Fruit fly (Drosophila melanogaster) whole organism, embryonic: ENCODE measurements around the gene CG16779.
A peak's percentile ranks its signal among the peaks of the same experiment; 100 is the strongest.

Experiments used
- Ada2b ChIP-seq: fragments of 200-800 bp; sonication (Bioruptor generic); IDR thresholded peaks from 2 replicates; pipeline ENCODE4 v1.3.6; 2022; ENCODE audit warnings: missing biosample characterization, missing genetic modification characterization
- Adf1 ChIP-seq: fragments of 200-800 bp; sonication (Bioruptor generic); IDR thresholded peaks from 2 replicates; pipeline ENCODE4 v1.3.6; 2022; ENCODE audit warnings: missing biosample characterization, missing genetic modification characterization
- Atf6 ChIP-seq: fragments of 200-800 bp; sonication (Bioruptor generic); IDR thresholded peaks from 2 replicates; pipeline ENCODE4 v1.3.6; 2022; ENCODE audit warnings: missing biosample characterization, missing genetic modification characterization
- CG11247 ChIP-seq: fragments of 200-800 bp; sonication (Bioruptor generic); IDR thresholded peaks from 2 replicates; pipeline ENCODE4 v1.3.6; 2022; ENCODE audit warnings: missing biosample characterization, missing genetic modification characterization
- CG11504 ChIP-seq: fragments of 200-800 bp; sonication (Bioruptor generic); optimal IDR thresholded peaks from 3 replicates; lab custom pipeline; 2019; ENCODE audit warnings: missing biosample characterization, mild to moderate bottlenecking, missing genetic modification characterization, moderate library complexity
- CG12659 ChIP-seq: fragments of 200-800 bp; sonication (Bioruptor generic); optimal IDR thresholded peaks from 3 replicates; lab custom pipeline; 2017; ENCODE audit warnings: mild to moderate bottlenecking, missing biosample characterization, missing genetic modification reagents, missing genetic modification characterization
- CG12744 ChIP-seq: fragments of 200-800 bp; sonication (Bioruptor generic); optimal IDR thresholded peaks from 2 replicates; lab custom pipeline; 2016; ENCODE audit warnings: missing biosample characterization, missing genetic modification characterization
- CG15269 ChIP-seq: fragments of 200-800 bp; sonication (Bioruptor generic); optimal IDR thresholded peaks from 2 replicates; lab custom pipeline; 2018; ENCODE audit warnings: missing biosample characterization, mild to moderate bottlenecking, missing genetic modification characterization, moderate library complexity
- CG16779 ChIP-seq: fragments of 200-800 bp; sonication (Bioruptor generic); IDR thresholded peaks from 2 replicates; pipeline ENCODE4 v1.3.6; 2022; ENCODE audit warnings: missing biosample characterization, missing genetic modification characterization
- CG17361 ChIP-seq: fragments of 200-800 bp; sonication (Bioruptor generic); IDR thresholded peaks from 3 replicates; pipeline ENCODE4 v1.3.6; 2022; ENCODE audit warnings: missing biosample characterization, missing genetic modification characterization
- CG18476 ChIP-seq: fragments of 200-800 bp; sonication (Bioruptor generic); optimal IDR thresholded peaks from 2 replicates; lab custom pipeline; 2016; ENCODE audit warnings: missing biosample characterization, mild to moderate bottlenecking, missing genetic modification characterization
- CG18619 ChIP-seq: fragments of 200-800 bp; sonication (Bioruptor generic); optimal IDR thresholded peaks from 3 replicates; lab custom pipeline; 2017; ENCODE audit warnings: missing biosample characterization, mild to moderate bottlenecking, missing genetic modification characterization
- CG2120 ChIP-seq: fragments of 200-800 bp; sonication (Bioruptor generic); optimal IDR thresholded peaks from 3 replicates; lab custom pipeline; 2016; ENCODE audit warnings: missing biosample characterization, missing genetic modification characterization
- CG2678 ChIP-seq: fragments of 200-800 bp; sonication (Bioruptor generic); optimal IDR thresholded peaks from 3 replicates; lab custom pipeline; 2019; ENCODE audit warnings: missing biosample characterization, mild to moderate bottlenecking, missing genetic modification characterization, moderate library complexity
- CG30403 ChIP-seq: fragments of 200-800 bp; sonication (Bioruptor generic); optimal IDR thresholded peaks from 3 replicates; lab custom pipeline; 2016; ENCODE audit warnings: missing biosample characterization, missing genetic modification characterization
- CG32532 ChIP-seq: fragments of 200-800 bp; sonication (Bioruptor generic); IDR thresholded peaks from 2 replicates; pipeline ENCODE4 v1.3.6; 2022; ENCODE audit warnings: missing biosample characterization, missing genetic modification characterization
- CG3281 ChIP-seq: fragments of 200-800 bp; sonication (Bioruptor generic); optimal IDR thresholded peaks from 3 replicates; lab custom pipeline; 2017; ENCODE audit warnings: missing biosample characterization, mild to moderate bottlenecking, missing genetic modification characterization
- CG3847 ChIP-seq: fragments of 200-800 bp; sonication (Bioruptor generic); IDR thresholded peaks from 2 replicates; pipeline ENCODE4 v1.3.6; 2022; ENCODE audit warnings: missing biosample characterization, missing genetic modification characterization
- CG7556 ChIP-seq: fragments of 200-800 bp; sonication (Bioruptor generic); optimal IDR thresholded peaks from 2 replicates; lab custom pipeline; 2017; ENCODE audit warnings: missing biosample characterization, mild to moderate bottlenecking, missing genetic modification characterization
- CG7839 ChIP-seq: fragments of 200-800 bp; sonication (Bioruptor generic); optimal IDR thresholded peaks from 3 replicates; lab custom pipeline; 2018; ENCODE audit warnings: missing biosample characterization, mild to moderate bottlenecking, missing genetic modification characterization, moderate library complexity
- CHES-1-like ChIP-seq: fragments of 200-800 bp; sonication (Bioruptor generic); optimal IDR thresholded peaks from 2 replicates; lab custom pipeline; 2016; ENCODE audit warnings: missing biosample characterization, missing genetic modification characterization
- CoRest ChIP-seq: fragments of 200-800 bp; sonication (Bioruptor generic); optimal IDR thresholded peaks from 3 replicates; lab custom pipeline; 2018; ENCODE audit warnings: missing biosample characterization, mild to moderate bottlenecking, missing genetic modification characterization, moderate library complexity
- Dip3 ChIP-seq: fragments of 200-800 bp; sonication (Bioruptor generic); optimal IDR thresholded peaks from 3 replicates; lab custom pipeline; 2016; ENCODE audit warnings: missing biosample characterization, missing genetic modification characterization
- Elba2 ChIP-seq: fragments of 200-800 bp; sonication (Bioruptor generic); optimal IDR thresholded peaks from 3 replicates; lab custom pipeline; 2016; ENCODE audit warnings: missing biosample characterization, missing genetic modification characterization
- Gsc ChIP-seq: fragments of 200-800 bp; sonication (Bioruptor generic); IDR thresholded peaks from 2 replicates; pipeline ENCODE4 v1.3.6; 2022; ENCODE audit warnings: missing biosample characterization, missing genetic modification characterization
- Hand ChIP-seq: fragments of 200-800 bp; sonication (Bioruptor generic); optimal IDR thresholded peaks from 2 replicates; lab custom pipeline; 2017; ENCODE audit warnings: mild to moderate bottlenecking, missing biosample characterization, missing genetic modification reagents, missing genetic modification characterization
- Hmr ChIP-seq: fragments of 200-800 bp; sonication (Bioruptor generic); optimal IDR thresholded peaks from 3 replicates; lab custom pipeline; 2017; ENCODE audit warnings: mild to moderate bottlenecking, missing biosample characterization, missing genetic modification reagents, missing genetic modification characterization
- Med ChIP-seq: fragments of 200-800 bp; sonication (Bioruptor generic); peaks from one replicate; lab custom pipeline; 2016; ENCODE audit warnings: missing biosample characterization, missing genetic modification characterization, mild to moderate bottlenecking, inconsistent platforms, moderate library complexity
- Meics ChIP-seq: fragments of 200-800 bp; sonication (Bioruptor generic); optimal IDR thresholded peaks from 2 replicates; lab custom pipeline; 2017; ENCODE audit warnings: missing biosample characterization, mild to moderate bottlenecking, missing genetic modification characterization
- Neu2 ChIP-seq: fragments of 200-800 bp; sonication (Bioruptor generic); optimal IDR thresholded peaks from 3 replicates; lab custom pipeline; 2016; ENCODE audit warnings: missing biosample characterization, missing genetic modification characterization, borderline replicate concordance
- Nf-YC ChIP-seq: fragments of 200-800 bp; optimal IDR thresholded peaks from 3 replicates; lab custom pipeline; 2019; ENCODE audit warnings: missing biosample characterization, mild to moderate bottlenecking, missing genetic modification characterization, moderate library complexity
- Oli ChIP-seq: fragments of 200-800 bp; sonication (Bioruptor generic); optimal IDR thresholded peaks from 2 replicates; lab custom pipeline; 2018; ENCODE audit warnings: missing biosample characterization, mild to moderate bottlenecking, missing genetic modification characterization, moderate library complexity
- Pdp1 ChIP-seq, 2 experiments: fragments of 200-800 bp; sonication (Bioruptor generic); optimal IDR thresholded peaks; 3 replicates each; lab custom pipeline; 2016; ENCODE audit warnings: missing biosample characterization in 2 of 2, missing genetic modification characterization in 2 of 2, mild to moderate bottlenecking in 1 of 2, moderate library complexity in 1 of 2
- Rfx ChIP-seq: fragments of 200-800 bp; sonication (Bioruptor generic); IDR thresholded peaks from 2 replicates; pipeline ENCODE4 v1.3.6; 2022; ENCODE audit warnings: missing biosample characterization, missing genetic modification characterization
- abd-A ChIP-seq: fragments of 200-800 bp; sonication (Bioruptor generic); optimal IDR thresholded peaks from 3 replicates; lab custom pipeline; 2019; ENCODE audit warnings: missing biosample characterization, mild to moderate bottlenecking, missing genetic modification characterization, moderate library complexity
- btn ChIP-seq: fragments of 200-800 bp; sonication (Bioruptor generic); optimal IDR thresholded peaks from 2 replicates; lab custom pipeline; 2016; ENCODE audit warnings: missing biosample characterization, missing genetic modification characterization
- chinmo ChIP-seq: fragments of 200-800 bp; sonication (Bioruptor generic); IDR thresholded peaks from 4 replicates; pipeline ENCODE4 v1.3.6; 2022; ENCODE audit warnings: missing biosample characterization, missing genetic modification characterization; ENCODE audit not compliant: partially characterized antibody
- cwo ChIP-seq: fragments of 200-800 bp; sonication (Bioruptor generic); optimal IDR thresholded peaks from 3 replicates; lab custom pipeline; 2017; ENCODE audit warnings: missing biosample characterization, missing genetic modification characterization, mild to moderate bottlenecking, moderate library complexity, missing genetic modification reagents
- dmrt99B ChIP-seq: fragments of 200-800 bp; sonication (Bioruptor generic); optimal IDR thresholded peaks from 2 replicates; lab custom pipeline; 2018; ENCODE audit warnings: missing biosample characterization, mild to moderate bottlenecking, missing genetic modification characterization, moderate library complexity
- gem ChIP-seq: fragments of 200-800 bp; sonication (Bioruptor generic); optimal IDR thresholded peaks from 2 replicates; lab custom pipeline; 2019; ENCODE audit warnings: missing biosample characterization, mild to moderate bottlenecking, missing genetic modification characterization, moderate library complexity
- grau ChIP-seq: fragments of 200-800 bp; optimal IDR thresholded peaks from 3 replicates; lab custom pipeline; 2019; ENCODE audit warnings: missing biosample characterization, mild to moderate bottlenecking, missing genetic modification characterization, moderate library complexity
- jigr1 ChIP-seq: fragments of 200-800 bp; sonication (Bioruptor generic); IDR thresholded peaks from 3 replicates; pipeline ENCODE4 v1.3.6; 2022; ENCODE audit warnings: missing biosample characterization, missing genetic modification characterization
- lilli ChIP-seq: fragments of 200-800 bp; sonication (Bioruptor generic); optimal IDR thresholded peaks from 3 replicates; lab custom pipeline; 2016; ENCODE audit warnings: missing biosample characterization, missing genetic modification characterization
- org-1 ChIP-seq: fragments of 200-800 bp; sonication (Bioruptor generic); optimal IDR thresholded peaks from 2 replicates; lab custom pipeline; 2017; ENCODE audit warnings: missing biosample characterization, missing genetic modification characterization
- phol ChIP-seq: fragments of 200-800 bp; sonication (Bioruptor generic); optimal IDR thresholded peaks from 3 replicates; lab custom pipeline; 2018; ENCODE audit warnings: missing biosample characterization, mild to moderate bottlenecking, missing genetic modification characterization, moderate library complexity
- ranshi ChIP-seq: fragments of 200-800 bp; sonication (Bioruptor generic); IDR thresholded peaks from 2 replicates; pipeline ENCODE4 v1.3.6; 2022; ENCODE audit warnings: missing biosample characterization, missing genetic modification characterization
- rib ChIP-seq: fragments of 200-800 bp; sonication (Bioruptor generic); IDR thresholded peaks from 2 replicates; pipeline ENCODE4 v1.3.6; 2022; ENCODE audit warnings: missing biosample characterization, missing genetic modification characterization
- seq ChIP-seq: fragments of 200-800 bp; sonication (Bioruptor generic); IDR thresholded peaks from 2 replicates; pipeline ENCODE4 v1.3.6; 2022; ENCODE audit warnings: missing biosample characterization, missing genetic modification characterization
- z ChIP-seq: fragments of 200-800 bp; sonication (Bioruptor generic); IDR thresholded peaks from 3 replicates; pipeline ENCODE4 v1.3.6; 2022; ENCODE audit warnings: missing biosample characterization, missing genetic modification characterization

Gene CG16779

DNA sequence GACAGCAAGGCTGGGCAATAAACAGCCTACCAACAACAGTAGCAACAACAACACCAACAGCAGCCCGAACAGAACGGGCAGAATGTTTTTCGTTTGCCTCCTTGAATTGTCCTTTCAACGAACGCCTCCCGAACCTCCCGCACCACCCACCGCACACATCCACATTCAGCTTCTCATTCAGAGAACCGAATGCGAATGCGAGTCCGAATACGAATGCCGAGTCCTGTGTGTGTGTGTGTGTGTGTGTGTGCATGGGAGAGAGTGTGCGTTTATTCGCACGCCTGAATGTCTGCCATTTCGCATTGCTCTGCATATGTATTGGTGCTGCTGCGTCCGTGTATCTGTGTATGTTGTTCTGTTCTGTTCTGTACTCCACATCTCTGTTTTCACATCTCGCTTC is 5.0 kb downstream of the CG16779 start (continued):
- 0 out of 4 replicates have a peak, but pooled peaks have one; percentile 46 for TF ChIP-seq chinmo (GFP tag; lab: Robert Waterston, UW)

DNA sequence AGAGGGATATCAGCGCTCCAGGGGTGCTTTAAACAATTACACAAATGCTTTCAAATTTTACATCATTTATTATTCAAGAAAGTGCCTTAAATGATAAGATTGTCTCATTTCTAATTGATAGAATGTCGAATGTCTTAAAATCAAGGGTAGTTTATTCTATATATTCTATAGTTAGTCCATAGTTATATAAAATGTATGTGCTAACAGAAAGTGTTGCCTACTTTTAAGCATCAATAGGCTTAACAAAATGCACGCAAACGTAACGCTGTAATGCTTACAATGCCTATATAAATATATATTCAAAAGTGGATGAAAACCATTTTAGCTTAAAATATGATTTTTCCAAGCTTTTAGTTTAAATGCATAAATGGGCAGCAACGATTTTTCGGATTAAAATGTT is 5.5 kb downstream of the CG16779 start:
- TF ChIP-seq CG12744: no peak
- no peak for TF ChIP-seq CG18476 (GFP tag; lab: Kevin White, UChicago)
- peak; percentile 56 for TF ChIP-seq Hand (GFP tag; lab: Kevin White, UChicago)
- TF ChIP-seq CG15269 (tag; lab: Kevin White, UChicago): peak; percentile 10
- TF ChIP-seq lilli (GFP tag; lab: Kevin White, UChicago): peak; percentile 5
- TF ChIP-seq CG18619 (GFP tag; lab: Kevin White, UChicago): peak; percentile 18
- peak; percentile 17 for TF ChIP-seq CG30403 (GFP tag; lab: Kevin White, UChicago)
- TF ChIP-seq z (GFP tag; lab: Robert Waterston, UW): no peak
- TF ChIP-seq dmrt99B (tag; lab: Kevin White, UChicago): peak; percentile 4
- peak; percentile 50 for TF ChIP-seq CG11504 (tag; lab: Kevin White, UChicago)
- TF ChIP-seq gem (tag; lab: Kevin White, UChicago): peak; percentile 28
- TF ChIP-seq CG17361 (GFP tag; lab: Robert Waterston, UW): peak; percentile 39; the same call in 1 of the 3 replicates
- peak; percentile 5 for TF ChIP-seq CG12659 (GFP tag; lab: Kevin White, UChicago)
- TF ChIP-seq Adf1 (GFP tag; lab: Robert Waterston, UW): no peak
- peak; percentile 25 for TF ChIP-seq CoRest
- peak in 1 of 2 experiments; percentile 7 for TF ChIP-seq Pdp1 (GFP tag; optimal IDR thresholded peaks at IDR 0.05; lab: Kevin White, UChicago)
- peak; percentile 41 for TF ChIP-seq CG7839
- TF ChIP-seq CG2678: peak; percentile 45
- TF ChIP-seq CG3281 (GFP tag; lab: Kevin White, UChicago): peak; percentile 12
- no peak for TF ChIP-seq Ada2b
- peak; percentile 28 for TF ChIP-seq CG2120
- TF ChIP-seq Nf-YC (tag; lab: Kevin White, UChicago): peak; percentile 14
- peak; percentile 52 for TF ChIP-seq Meics (GFP tag; lab: Kevin White, UChicago)
- peak; percentile 57 for TF ChIP-seq CG7556 (GFP tag; lab: Kevin White, UChicago)
- peak; percentile 4 for TF ChIP-seq cwo (GFP tag; lab: Kevin White, UChicago)
- TF ChIP-seq Hmr (GFP tag; lab: Kevin White, UChicago): peak; percentile 26
- peak; percentile 27 for TF ChIP-seq grau (tag; lab: Kevin White, UChicago)
- no peak for TF ChIP-seq CHES-1-like (GFP tag; lab: Kevin White, UChicago)
- TF ChIP-seq Med (GFP tag; lab: Kevin White, UChicago): peak; percentile 41
- TF ChIP-seq, all 482 proteins: peak for 23

DNA sequence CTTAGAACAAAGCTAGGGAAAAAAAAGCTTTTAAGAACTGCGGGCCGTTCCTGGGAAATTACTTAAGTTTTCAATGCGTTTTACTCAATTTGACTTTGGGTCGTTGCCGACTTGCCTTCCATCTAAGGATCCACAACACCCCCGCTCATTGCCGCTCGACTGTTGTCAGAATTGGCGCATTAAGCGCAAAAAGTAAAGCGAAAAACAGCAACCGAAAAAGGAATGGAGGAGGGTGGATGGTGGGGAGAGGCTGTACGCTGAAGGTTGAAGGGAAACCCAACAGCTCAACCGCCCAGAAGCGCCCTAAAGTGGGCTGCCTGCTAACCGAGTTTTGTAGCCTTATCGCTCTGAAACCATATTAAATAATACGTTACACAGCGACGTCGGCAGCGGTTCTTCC is 5.9 kb downstream of the CG16779 start:
- no peak for TF ChIP-seq CG11247 (GFP tag; lab: Robert Waterston, UW)
- no peak for TF ChIP-seq jigr1 (GFP tag; lab: Robert Waterston, UW)
- no peak for TF ChIP-seq Dip3 (GFP tag; lab: Kevin White, UChicago)
- 0 out of 2 replicates have a peak, but pooled peaks have one; percentile 33 for TF ChIP-seq CG32532 (GFP tag; lab: Robert Waterston, UW)
- no peak for TF ChIP-seq Atf6 (GFP tag; lab: Robert Waterston, UW)
- no peak for TF ChIP-seq ranshi (GFP tag; lab: Robert Waterston, UW)
- no peak for TF ChIP-seq Oli (tag; lab: Kevin White, UChicago)
- no peak for TF ChIP-seq rib (GFP tag; lab: Robert Waterston, UW)
- no peak for TF ChIP-seq org-1
- TF ChIP-seq Elba2 (GFP tag; lab: Kevin White, UChicago): no peak
- TF ChIP-seq CG3847 (GFP tag; lab: Robert Waterston, UW): no peak
- no peak for TF ChIP-seq btn (GFP tag; lab: Kevin White, UChicago)
- TF ChIP-seq Gsc (GFP tag; lab: Robert Waterston, UW): no peak
- TF ChIP-seq abd-A (tag; lab: Kevin White, UChicago): peak; percentile 88
- no peak for TF ChIP-seq Neu2 (GFP tag; lab: Kevin White, UChicago)
- TF ChIP-seq Rfx (GFP tag; lab: Robert Waterston, UW): peak; percentile 24; the same call in 1 of the 2 replicates
- TF ChIP-seq phol (tag; lab: Kevin White, UChicago): no peak
- no peak for TF ChIP-seq seq (GFP tag; lab: Robert Waterston, UW)
- TF ChIP-seq CG16779 (GFP tag; lab: Robert Waterston, UW): 0 out of 2 replicates have a peak, but pooled peaks have one; percentile 3
